Fruit fly (Drosophila melanogaster): Measurements from ENCODE around the gene lz.
A peak's percentile ranks its signal among the peaks of the same experiment; 100 is the strongest.

Gene lz

dm6 chrX:9349224-9349623, 64.8 kb downstream of the lz start (continued):
- TF ChIP-seq CG34422 (GFP tag; IDR thresholded peaks at IDR 0.05): peak; percentile 57; the same call in 2 of the 3 replicates
- TF ChIP-seq D (optimal IDR thresholded peaks at IDR 0.05): no peak
- peak; percentile 48 for TF ChIP-seq D (GFP tag; optimal IDR thresholded peaks at IDR 0.05)
- TF ChIP-seq CG7556 (GFP tag; optimal IDR thresholded peaks at IDR 0.05): peak; percentile 35
- peak; percentile 89 for TF ChIP-seq Med (GFP tag)
- TF ChIP-seq lab (GFP tag; optimal IDR thresholded peaks at IDR 0.05): peak; percentile 63
- TF ChIP-seq onecut (GFP tag; IDR thresholded peaks at IDR 0.05): peak; percentile 29; the same call in 1 of the 2 replicates
- no peak for TF ChIP-seq mld (GFP tag; IDR thresholded peaks at IDR 0.05; ENCODE audit: partially characterized antibody)
- peak; percentile 30; the same call in 1 of the 2 replicates for TF ChIP-seq E2f2 (GFP tag; IDR thresholded peaks at IDR 0.05)
- TF ChIP-seq danr (GFP tag; IDR thresholded peaks at IDR 0.05): no peak
- TF ChIP-seq gcm (GFP tag; optimal IDR thresholded peaks at IDR 0.05): peak; percentile 43
- TF ChIP-seq kah (GFP tag; optimal IDR thresholded peaks at IDR 0.05): peak; percentile 24
- peak; percentile 26 for TF ChIP-seq caup (GFP tag; optimal IDR thresholded peaks at IDR 0.05; ENCODE audit: severe bottlenecking)
- TF ChIP-seq Max (GFP tag; optimal IDR thresholded peaks at IDR 0.05): peak; percentile 41
- TF ChIP-seq CG18764 (GFP tag; optimal IDR thresholded peaks at IDR 0.05): peak; percentile 9
- TF ChIP-seq Abd-B (GFP tag; optimal IDR thresholded peaks at IDR 0.05): peak; percentile 37
- TF ChIP-seq Ets97D (GFP tag; optimal IDR thresholded peaks at IDR 0.05): peak; percentile 1
- no peak for TF ChIP-seq scrt (GFP tag; optimal IDR thresholded peaks at IDR 0.05)
- TF ChIP-seq CG7839 (tag; optimal IDR thresholded peaks at IDR 0.05): peak; percentile 67
- TF ChIP-seq Atf3 (GFP tag; optimal IDR thresholded peaks at IDR 0.05): peak; percentile 27
- peak; percentile 51 for TF ChIP-seq bcd (GFP tag; optimal IDR thresholded peaks at IDR 0.05)
- TF ChIP-seq CG6654 (GFP tag; optimal IDR thresholded peaks at IDR 0.05): no peak
- TF ChIP-seq chif (GFP tag; optimal IDR thresholded peaks at IDR 0.05): peak; percentile 35 to 38
- peak; percentile 18; the same call in 1 of the 3 replicates for TF ChIP-seq Optix (GFP tag; IDR thresholded peaks at IDR 0.05)
- TF ChIP-seq CG2116 (GFP tag; optimal IDR thresholded peaks at IDR 0.05): no peak
- TF ChIP-seq zfh1 (GFP tag; IDR thresholded peaks at IDR 0.05): peak; percentile 52; the same call in 1 of the 3 replicates
- TF ChIP-seq CG4730 (GFP tag; IDR thresholded peaks at IDR 0.05): 0 out of 2 replicates have a peak, but pooled peaks have one; percentile 40
- TF ChIP-seq CG13296 (GFP tag; optimal IDR thresholded peaks at IDR 0.05): peak; percentile 19
- peak; percentile 36 for TF ChIP-seq Antp (GFP tag; optimal IDR thresholded peaks at IDR 0.05)
- TF ChIP-seq az2 (GFP tag; optimal IDR thresholded peaks at IDR 0.05): peak; percentile 60
- TF ChIP-seq ewg (GFP tag; optimal IDR thresholded peaks at IDR 0.05): peak; percentile 29
- no peak for TF ChIP-seq Dek (tag; optimal IDR thresholded peaks at IDR 0.05)
- peak; percentile 62 for TF ChIP-seq vvl (GFP tag; IDR thresholded peaks at IDR 0.05)
- peak; percentile 72 for TF ChIP-seq CG15269 (tag; optimal IDR thresholded peaks at IDR 0.05)
- TF ChIP-seq CG12391 (tag; optimal IDR thresholded peaks at IDR 0.05): peak; percentile 66
- TF ChIP-seq CG14014 (GFP tag; IDR thresholded peaks at IDR 0.05): peak; percentile 59; the same call in 1 of the 2 replicates
- TF ChIP-seq Usf (GFP tag; optimal IDR thresholded peaks at IDR 0.05): no peak
- peak; percentile 9 for TF ChIP-seq CG10147 (GFP tag; optimal IDR thresholded peaks at IDR 0.05)
- peak; percentile 19 for TF ChIP-seq Meics (GFP tag; optimal IDR thresholded peaks at IDR 0.05)
- peak; percentile 1 for TF ChIP-seq CG12155 (GFP tag; optimal IDR thresholded peaks at IDR 0.05)
- peak; percentile 34 for TF ChIP-seq Camta (GFP tag; optimal IDR thresholded peaks at IDR 0.05)
- TF ChIP-seq CG11093 (GFP tag; IDR thresholded peaks at IDR 0.05): 0 out of 3 replicates have a peak, but pooled peaks have one; percentile 38
- TF ChIP-seq CG9609 (GFP tag; optimal IDR thresholded peaks at IDR 0.05): peak; percentile 3
- no peak for TF ChIP-seq CG3726 (GFP tag; IDR thresholded peaks at IDR 0.05)
- TF ChIP-seq CG12219 (GFP tag; optimal IDR thresholded peaks at IDR 0.05): peak; percentile 53
- no peak for TF ChIP-seq prd (optimal IDR thresholded peaks at IDR 0.05)
- TF ChIP-seq prd (GFP tag; IDR thresholded peaks at IDR 0.05): peak; percentile 58
- no peak for TF ChIP-seq Oaz (GFP tag; IDR thresholded peaks at IDR 0.05)
- TF ChIP-seq trem (tag; optimal IDR thresholded peaks at IDR 0.05): peak; percentile 33
- peak; percentile 49 for TF ChIP-seq CG17829 (tag; optimal IDR thresholded peaks at IDR 0.05)
- TF ChIP-seq Nf-YA (GFP tag; IDR thresholded peaks at IDR 0.05): peak; percentile 33; the same call in 1 of the 2 replicates

Data from whole organism, embryonic.